Worm (Caenorhabditis elegans): Measurements from ENCODE around the gene C05C9.1.

The C05C9.1 gene

ce11 chrX:11136988-11137387 is 23.6 kb upstream of the C05C9.1 start (continued):
- TF ChIP-seq ztf-11 (tag; optimal IDR thresholded peaks at IDR 0.05) (no peak), elt-2 (tag; optimal IDR thresholded peaks at IDR 0.05) (peak; percentile 20), nhr-43 (tag; optimal IDR thresholded peaks at IDR 0.05; ENCODE audit: poor library complexity, severe bottlenecking) (peak; percentile 29), nhr-28 (tag; optimal IDR thresholded peaks at IDR 0.05) (no peak), aly-2 (tag; optimal IDR thresholded peaks at IDR 0.05) (no peak)

ce11 chrX:11137632-11138031 is 23.0 kb upstream of the C05C9.1 start:
- TF ChIP-seq elt-1 (tag; optimal IDR thresholded peaks at IDR 0.05) (peak; percentile 78), sea-2 (GFP tag; optimal IDR thresholded peaks at IDR 0.05) (no peak), lin-39 (tag; optimal IDR thresholded peaks at IDR 0.05) (peak; percentile 60), daf-12 (tag; optimal IDR thresholded peaks at IDR 0.05) (no peak), pqm-1 (tag; optimal IDR thresholded peaks at IDR 0.05) (no peak)

ce11 chrX:11151494-11151893 is 9.1 kb upstream of the C05C9.1 start:
- TF ChIP-seq nhr-237 (tag; optimal IDR thresholded peaks at IDR 0.05) = no peak
- TF ChIP-seq nhr-12 (tag; optimal IDR thresholded peaks at IDR 0.05) = no peak
- no peak for TF ChIP-seq mml-1 (tag; optimal IDR thresholded peaks at IDR 0.05)
- no peak for TF ChIP-seq ceh-16 (tag; optimal IDR thresholded peaks at IDR 0.05)

ce11 chrX:11152720-11153119 is 7.9 kb upstream of the C05C9.1 start, which contains the start of the genes C05C9.3 and C05C9.2:
C05C9.3 (minus strand) TSS chrX:11152820.
C05C9.2 (plus strand) TSS chrX:11153065.
- TF ChIP-seq ceh-16 (tag; optimal IDR thresholded peaks at IDR 0.05) (no peak), fkh-10 (GFP tag; optimal IDR thresholded peaks at IDR 0.05) (no peak), lin-39 (tag; optimal IDR thresholded peaks at IDR 0.05) (no peak), elt-3 (tag; optimal IDR thresholded peaks at IDR 0.05) (no peak), elt-1 (tag; optimal IDR thresholded peaks at IDR 0.05) (no peak), jun-1 (tag; optimal IDR thresholded peaks at IDR 0.05) (no peak)

- TF ChIP-seq nhr-43 (tag; optimal IDR thresholded peaks at IDR 0.05; ENCODE audit: poor library complexity, severe bottlenecking) = peak; percentile 18
- peak; percentile 33 for TF ChIP-seq elt-2 (tag; optimal IDR thresholded peaks at IDR 0.05)
- no peak for TF ChIP-seq daf-12 (tag; optimal IDR thresholded peaks at IDR 0.05)
Measured at ce11 chrX:11162778-11163584, 2.3 kb downstream of the C05C9.1 start.

ce11 chrX:11178599-11178998 is 18.0 kb downstream of the C05C9.1 start, which contains the start of gene gnrr-6:
gnrr-6 (plus strand) TSS chrX:11178899.
- TF ChIP-seq eor-1 (tag; optimal IDR thresholded peaks at IDR 0.05) (no peak), lin-39 (tag; optimal IDR thresholded peaks at IDR 0.05) (no peak), mml-1 (tag; optimal IDR thresholded peaks at IDR 0.05) (no peak), unc-39 (tag; optimal IDR thresholded peaks at IDR 0.05) (no peak), snpc-4 (tag; optimal IDR thresholded peaks at IDR 0.05) (no peak), daf-12 (tag; optimal IDR thresholded peaks at IDR 0.05) (no peak), sea-2 (GFP tag; optimal IDR thresholded peaks at IDR 0.05) (no peak), nhr-237 (tag; optimal IDR thresholded peaks at IDR 0.05) (no peak), ZK546.5 (tag; optimal IDR thresholded peaks at IDR 0.05) (no peak), nhr-77 (tag; optimal IDR thresholded peaks at IDR 0.05) (no peak), mdl-1 (tag; optimal IDR thresholded peaks at IDR 0.05) (no peak)

- TF ChIP-seq lin-15B (tag; optimal IDR thresholded peaks at IDR 0.05) (no peak), fos-1 (tag; optimal IDR thresholded peaks at IDR 0.05) (no peak), nhr-67 (tag; optimal IDR thresholded peaks at IDR 0.05) (no peak), unc-62 (GFP tag; optimal IDR thresholded peaks at IDR 0.05) (no peak), nhr-77 (tag; optimal IDR thresholded peaks at IDR 0.05) (no peak), nhr-25 (tag; optimal IDR thresholded peaks at IDR 0.05) (no peak), hmg-11 (tag; optimal IDR thresholded peaks at IDR 0.05) (no peak), eor-1 (tag; optimal IDR thresholded peaks at IDR 0.05) (no peak)
Measured at ce11 chrX:11185498-11185897, 24.9 kb downstream of the C05C9.1 start, which contains the start of gene gnrr-7. gnrr-7 (plus strand) TSS chrX:11185798.

All from whole organism, L3 larva.